Fruit fly (Drosophila melanogaster) whole organism, prepupa: ENCODE data around the gene lap.
A peak's percentile ranks its signal among the peaks of the same experiment; 100 is the strongest.

Experiments
- Blimp-1 ChIP-seq: fragments of 200-800 bp; sonication (Bioruptor generic); optimal IDR thresholded peaks from 3 replicates; lab custom pipeline; 2017; ENCODE audit warnings: missing biosample characterization, missing genetic modification characterization, mild to moderate bottlenecking, moderate library complexity, missing genetic modification reagents
- CG10631 ChIP-seq: fragments of 200-800 bp; sonication (Bioruptor generic); optimal IDR thresholded peaks from 2 replicates; lab custom pipeline; 2016; ENCODE audit warnings: missing biosample characterization, missing genetic modification characterization
- CG11294 ChIP-seq: fragments of 200-800 bp; sonication (Bioruptor generic); IDR thresholded peaks from 2 replicates; pipeline ENCODE4 v1.3.6; 2022; ENCODE audit warnings: missing biosample characterization, missing genetic modification characterization
- CG11902 ChIP-seq: fragments of 200-800 bp; sonication (Bioruptor generic); optimal IDR thresholded peaks from 3 replicates; lab custom pipeline; 2016; ENCODE audit warnings: missing biosample characterization, missing genetic modification characterization
- CG15336 ChIP-seq: fragments of 200-800 bp; sonication (Bioruptor generic); IDR thresholded peaks from 2 replicates; pipeline ENCODE4 v1.3.6; 2022; ENCODE audit warnings: missing biosample characterization, missing genetic modification characterization
- CG16779 ChIP-seq: fragments of 200-800 bp; sonication (Bioruptor generic); optimal IDR thresholded peaks from 3 replicates; lab custom pipeline; 2017; ENCODE audit warnings: missing biosample characterization, mild to moderate bottlenecking, missing genetic modification characterization
- CG3032 ChIP-seq: fragments of 200-800 bp; optimal IDR thresholded peaks from 2 replicates; lab custom pipeline; 2019; ENCODE audit warnings: missing biosample characterization, mild to moderate bottlenecking, missing genetic modification characterization, moderate library complexity
- CG31627 ChIP-seq: fragments of 200-800 bp; sonication (Bioruptor generic); optimal IDR thresholded peaks from 3 replicates; lab custom pipeline; 2016; ENCODE audit warnings: missing biosample characterization, missing genetic modification characterization
- CG34406 ChIP-seq: fragments of 200-800 bp; sonication (Bioruptor generic); optimal IDR thresholded peaks from 3 replicates; lab custom pipeline; 2016; ENCODE audit warnings: missing biosample characterization, missing genetic modification characterization
- CG4318 ChIP-seq: fragments of 200-800 bp; sonication (Bioruptor generic); optimal IDR thresholded peaks from 3 replicates; lab custom pipeline; 2017; ENCODE audit warnings: missing biosample characterization, mild to moderate bottlenecking, missing genetic modification characterization
- CG6163 ChIP-seq: fragments of 200-800 bp; sonication (Bioruptor generic); IDR thresholded peaks from 3 replicates; pipeline ENCODE4 v1.3.6; 2022; ENCODE audit warnings: missing biosample characterization, missing genetic modification characterization
- CG6276 ChIP-seq: fragments of 200-800 bp; sonication (Bioruptor generic); optimal IDR thresholded peaks from 2 replicates; lab custom pipeline; 2017; ENCODE audit warnings: missing biosample characterization, mild to moderate bottlenecking, missing genetic modification characterization
- CG6808 ChIP-seq: fragments of 200-800 bp; sonication (Bioruptor generic); optimal IDR thresholded peaks from 3 replicates; lab custom pipeline; 2017; ENCODE audit warnings: missing biosample characterization, missing genetic modification characterization, mild to moderate bottlenecking, moderate library complexity, missing genetic modification reagents
- CG6854 ChIP-seq: fragments of 200-800 bp; sonication (Bioruptor generic); optimal IDR thresholded peaks from 2 replicates; lab custom pipeline; 2017; ENCODE audit warnings: missing biosample characterization, mild to moderate bottlenecking, missing genetic modification characterization
- CG7368 ChIP-seq: fragments of 200-800 bp; sonication (Bioruptor generic); optimal IDR thresholded peaks from 3 replicates; lab custom pipeline; 2016; ENCODE audit warnings: missing biosample characterization, missing genetic modification characterization
- CG8319 ChIP-seq: fragments of 200-800 bp; sonication (Bioruptor generic); optimal IDR thresholded peaks from 3 replicates; lab custom pipeline; 2016; ENCODE audit warnings: missing biosample characterization, missing genetic modification characterization
- CG8632 ChIP-seq: fragments of 200-800 bp; sonication (Bioruptor generic); optimal IDR thresholded peaks from 3 replicates; lab custom pipeline; 2016; ENCODE audit warnings: missing biosample characterization, missing genetic modification characterization
- CG9139 ChIP-seq: fragments of 200-800 bp; sonication (Bioruptor generic); optimal IDR thresholded peaks from 3 replicates; lab custom pipeline; 2017; ENCODE audit warnings: missing biosample characterization, mild to moderate bottlenecking, missing genetic modification characterization
- Eip75B ChIP-seq: fragments of 200-800 bp; sonication (Bioruptor generic); optimal IDR thresholded peaks from 3 replicates; lab custom pipeline; 2016; ENCODE audit warnings: missing biosample characterization, missing genetic modification characterization
- Eip78C ChIP-seq: fragments of 200-800 bp; sonication (Bioruptor generic); peaks from one replicate; lab custom pipeline; 2016; ENCODE audit warnings: missing biosample characterization, missing genetic modification characterization
- Eip93F ChIP-seq: fragments of 200-800 bp; sonication (Bioruptor generic); optimal IDR thresholded peaks from 2 replicates; lab custom pipeline; 2016; ENCODE audit warnings: missing biosample characterization, mild to moderate bottlenecking, missing genetic modification characterization
- Ets96B ChIP-seq: fragments of 200-800 bp; optimal IDR thresholded peaks from 2 replicates; lab custom pipeline; 2019; ENCODE audit warnings: missing biosample characterization, mild to moderate bottlenecking, missing genetic modification characterization, moderate library complexity
- Gug ChIP-seq: fragments of 200-800 bp; sonication (Bioruptor generic); IDR thresholded peaks from 2 replicates; pipeline ENCODE4 v1.3.6; 2022; ENCODE audit warnings: missing biosample characterization, missing genetic modification characterization
- Hr38 ChIP-seq: sonication (Bioruptor generic); optimal IDR thresholded peaks from 2 replicates; lab custom pipeline; 2016; ENCODE audit warnings: missing biosample characterization, missing genetic modification characterization
- Hr39 ChIP-seq: fragments of 200-800 bp; sonication (Bioruptor generic); optimal IDR thresholded peaks from 2 replicates; lab custom pipeline; 2016; ENCODE audit warnings: missing biosample characterization, missing genetic modification characterization
- Met ChIP-seq: fragments of 200-800 bp; sonication (Bioruptor generic); optimal IDR thresholded peaks from 3 replicates; lab custom pipeline; 2016; ENCODE audit warnings: missing biosample characterization, missing genetic modification characterization
- Sox14 ChIP-seq: fragments of 200-800 bp; sonication (Bioruptor generic); optimal IDR thresholded peaks from 3 replicates; lab custom pipeline; 2016; ENCODE audit warnings: missing biosample characterization, missing genetic modification characterization
- Sox15 ChIP-seq: fragments of 200-800 bp; sonication (Bioruptor generic); optimal IDR thresholded peaks from 3 replicates; lab custom pipeline; 2016; ENCODE audit warnings: missing biosample characterization, missing genetic modification characterization
- cyc ChIP-seq: fragments of 200-800 bp; sonication (Bioruptor generic); optimal IDR thresholded peaks from 3 replicates; lab custom pipeline; 2016; ENCODE audit warnings: missing biosample characterization, missing genetic modification characterization
- dsx ChIP-seq: fragments of 200-800 bp; optimal IDR thresholded peaks from 3 replicates; lab custom pipeline; 2019; ENCODE audit warnings: missing biosample characterization, mild to moderate bottlenecking, missing genetic modification characterization, moderate library complexity; ENCODE audit not compliant: poor library complexity, severe bottlenecking
- eg ChIP-seq: fragments of 200-800 bp; sonication (Bioruptor generic); IDR thresholded peaks from 3 replicates; pipeline ENCODE4 v1.3.6; 2022; ENCODE audit warnings: missing biosample characterization, missing genetic modification characterization
- esn ChIP-seq: fragments of 200-800 bp; sonication (Bioruptor generic); optimal IDR thresholded peaks from 2 replicates; lab custom pipeline; 2016; ENCODE audit warnings: missing biosample characterization, mild to moderate bottlenecking, missing genetic modification characterization, moderate library complexity
- fd59A ChIP-seq: fragments of 200-800 bp; sonication (Bioruptor generic); optimal IDR thresholded peaks from 2 replicates; lab custom pipeline; 2017; ENCODE audit warnings: missing biosample characterization, mild to moderate bottlenecking, missing genetic modification characterization, missing genetic modification reagents
- fkh ChIP-seq: fragments of 200-800 bp; sonication (Bioruptor generic); optimal IDR thresholded peaks from 3 replicates; lab custom pipeline; 2017; ENCODE audit warnings: missing biosample characterization, mild to moderate bottlenecking, missing genetic modification characterization, moderate library complexity
- lz ChIP-seq: fragments of 200-800 bp; sonication (Bioruptor generic); optimal IDR thresholded peaks from 3 replicates; lab custom pipeline; 2016; ENCODE audit warnings: missing biosample characterization, missing genetic modification characterization
- net ChIP-seq: fragments of 200-800 bp; sonication (Bioruptor generic); optimal IDR thresholded peaks from 3 replicates; lab custom pipeline; 2016; ENCODE audit warnings: missing biosample characterization, missing genetic modification characterization
- pdm3 ChIP-seq: fragments of 200-800 bp; sonication (Bioruptor generic); optimal IDR thresholded peaks from 3 replicates; lab custom pipeline; 2016; ENCODE audit warnings: missing biosample characterization, missing genetic modification characterization
- spab ChIP-seq: fragments of 200-800 bp; sonication (Bioruptor generic); optimal IDR thresholded peaks from 2 replicates; lab custom pipeline; 2017; ENCODE audit warnings: missing biosample characterization, mild to moderate bottlenecking, missing genetic modification characterization, missing genetic modification reagents
- topi ChIP-seq: fragments of 200-800 bp; sonication (Bioruptor generic); optimal IDR thresholded peaks from 3 replicates; lab custom pipeline; 2016; ENCODE audit warnings: missing biosample characterization, missing genetic modification characterization
- vri ChIP-seq: fragments of 200-800 bp; sonication (Bioruptor generic); optimal IDR thresholded peaks from 3 replicates; lab custom pipeline; 2016; ENCODE audit warnings: missing biosample characterization, mild to moderate bottlenecking, missing genetic modification characterization

The lap gene

DNA sequence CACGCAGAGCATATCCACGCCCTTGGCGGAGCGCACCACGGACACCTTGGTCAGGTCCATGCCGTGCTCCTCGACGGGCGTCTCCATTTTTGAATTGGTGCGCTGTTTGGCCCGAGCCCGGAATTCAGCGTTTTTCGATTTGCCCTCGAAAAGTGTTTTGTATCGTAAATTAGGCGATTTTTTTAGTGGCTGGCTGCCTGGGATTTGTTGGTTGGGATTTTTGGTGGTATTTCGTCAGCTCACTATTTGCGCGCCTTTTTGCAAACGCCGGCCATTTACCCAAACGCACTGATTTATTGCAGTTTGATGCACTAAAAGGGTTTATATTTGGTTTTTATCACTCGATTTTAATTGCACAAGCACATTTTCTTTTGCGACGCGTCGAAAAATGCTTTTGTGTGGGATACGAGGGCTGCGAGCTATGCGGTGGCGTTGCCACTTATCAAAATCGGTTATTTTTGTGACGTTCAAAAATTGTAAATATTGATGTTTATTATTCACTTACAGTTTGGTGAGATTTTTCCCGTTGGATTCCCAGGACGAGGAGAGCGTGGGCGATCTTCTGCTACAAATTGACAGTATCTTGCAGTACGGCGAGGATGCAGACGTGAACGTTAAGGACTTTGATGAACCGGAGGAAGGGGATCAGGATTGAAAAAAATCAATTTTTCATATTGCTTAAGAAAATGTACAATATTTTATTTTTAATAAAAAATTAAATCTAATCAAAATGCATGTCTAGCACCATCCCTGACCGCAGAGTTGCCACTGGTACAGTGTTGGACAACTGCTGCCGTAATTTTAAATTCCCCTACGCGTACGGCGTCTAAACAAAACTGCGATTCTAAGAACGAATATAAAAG is 36.0 kb upstream of the lap start, which contains the start of the genes gfzf and Sas-4 (continued):
- TF ChIP-seq Blimp-1 (GFP tag; lab: Kevin White, UChicago) (peak; percentile 14), CG8319 (GFP tag; lab: Kevin White, UChicago) (no peak), lz (peak; percentile 70), CG11294 (GFP tag; lab: Robert Waterston, UW) (peak; percentile 61; the same call in 1 of the 2 replicates), Eip93F (GFP tag; lab: Kevin White, UChicago) (no peak), pdm3 (GFP tag; lab: Kevin White, UChicago) (peak; percentile 70), CG6808 (GFP tag; lab: Kevin White, UChicago) (no peak), CG11902 (GFP tag; lab: Kevin White, UChicago) (peak; percentile 71), CG15336 (GFP tag; lab: Robert Waterston, UW) (0 out of 2 replicates have a peak, but pooled peaks have one; percentile 25), Hr39 (GFP tag; lab: Kevin White, UChicago) (peak; percentile 76), cyc (GFP tag; lab: Kevin White, UChicago) (peak; percentile 61), Gug (peak; percentile 68), CG16779 (no peak), net (GFP tag; lab: Kevin White, UChicago) (no peak), CG10631 (peak; percentile 70), Sox15 (GFP tag; lab: Kevin White, UChicago) (peak; percentile 79), fd59A (peak; percentile 53), Hr38 (GFP tag; lab: Kevin White, UChicago) (no peak), CG6276 (no peak)
- TF ChIP-seq, all 60 proteins: peak for 32

DNA sequence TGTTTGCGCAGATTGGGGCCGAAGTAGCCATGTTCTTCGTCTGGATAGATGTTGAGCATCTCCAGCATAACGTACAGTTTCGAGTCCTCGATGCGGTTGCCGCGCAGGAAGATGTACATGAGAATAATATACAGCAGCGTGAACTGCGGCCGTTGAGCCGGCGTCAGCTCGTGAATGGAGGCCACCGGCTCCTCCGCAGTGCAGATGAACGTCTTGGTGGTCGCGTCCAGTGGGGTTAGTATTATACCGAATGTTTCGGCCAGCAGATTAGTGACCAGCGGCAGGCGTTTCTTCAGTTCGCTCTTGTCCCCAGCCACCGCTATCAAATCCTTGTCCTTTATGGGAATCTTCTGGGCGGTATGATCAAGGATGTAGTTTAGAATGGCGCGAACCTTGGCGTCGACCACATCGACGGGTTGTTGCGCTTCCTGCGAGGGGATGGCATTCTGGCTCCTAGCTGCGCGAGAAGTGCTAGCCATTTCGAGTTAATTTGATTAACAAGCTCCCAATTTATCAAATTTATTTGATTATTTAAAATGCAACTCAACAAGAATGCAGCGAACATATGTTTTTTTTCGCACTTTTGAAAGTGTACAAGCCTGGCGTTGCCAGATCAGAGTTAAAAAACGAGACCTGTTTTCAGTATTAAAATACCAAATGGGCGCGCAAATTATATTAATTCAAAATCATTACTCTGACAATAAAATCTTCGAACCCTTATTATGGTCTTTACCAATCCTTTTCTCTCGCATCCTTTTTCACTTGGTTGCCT is 32.0 kb upstream of the lap start, which contains the start of gene MAGE:
MAGE (minus strand) TSS at position 595 of the 772 bp plus-strand sequence.
- TF ChIP-seq Sox15 (GFP tag; lab: Kevin White, UChicago) (no peak), CG31627 (no peak), eg (GFP tag; lab: Robert Waterston, UW) (no peak), CG6276 (no peak)

DNA sequence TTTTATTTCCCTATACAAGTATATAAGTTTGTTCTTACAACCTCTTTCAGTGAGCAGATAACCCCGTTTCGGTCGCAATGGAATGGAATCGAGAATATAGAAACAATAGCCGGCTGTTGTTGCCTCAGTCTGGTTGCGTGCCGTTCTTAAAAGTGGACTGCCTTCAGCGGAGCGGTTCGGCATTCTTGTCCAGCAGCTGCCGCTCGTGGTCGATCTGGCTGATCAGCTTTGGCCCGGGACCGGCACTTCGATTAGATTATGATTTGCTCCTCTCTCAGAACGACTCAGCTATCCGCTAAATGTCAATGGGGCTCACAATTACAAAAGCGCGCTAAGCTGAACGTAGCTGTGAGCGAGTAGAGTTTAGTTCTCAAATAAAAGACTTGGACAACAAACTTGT is 29.7 kb upstream of the lap start:
- TF ChIP-seq dsx (GFP tag; lab: Kevin White, UChicago) (no peak), lz (no peak), eg (GFP tag; lab: Robert Waterston, UW) (no peak), spab (no peak), Sox14 (no peak), CG6808 (GFP tag; lab: Kevin White, UChicago) (no peak), Eip75B (GFP tag; lab: Kevin White, UChicago) (no peak), Blimp-1 (GFP tag; lab: Kevin White, UChicago) (no peak), fkh (GFP tag; lab: Kevin White, UChicago) (no peak), CG34406 (GFP tag; lab: Kevin White, UChicago) (no peak), Hr39 (GFP tag; lab: Kevin White, UChicago) (no peak), CG7368 (GFP tag; lab: Kevin White, UChicago) (no peak), topi (GFP tag; lab: Kevin White, UChicago) (no peak), CG11294 (GFP tag; lab: Robert Waterston, UW) (no peak), CG4318 (GFP tag; lab: Kevin White, UChicago) (no peak), CG9139 (GFP tag; lab: Kevin White, UChicago) (no peak), CG31627 (no peak)
- TF ChIP-seq, all 60 proteins: peak for 0

DNA sequence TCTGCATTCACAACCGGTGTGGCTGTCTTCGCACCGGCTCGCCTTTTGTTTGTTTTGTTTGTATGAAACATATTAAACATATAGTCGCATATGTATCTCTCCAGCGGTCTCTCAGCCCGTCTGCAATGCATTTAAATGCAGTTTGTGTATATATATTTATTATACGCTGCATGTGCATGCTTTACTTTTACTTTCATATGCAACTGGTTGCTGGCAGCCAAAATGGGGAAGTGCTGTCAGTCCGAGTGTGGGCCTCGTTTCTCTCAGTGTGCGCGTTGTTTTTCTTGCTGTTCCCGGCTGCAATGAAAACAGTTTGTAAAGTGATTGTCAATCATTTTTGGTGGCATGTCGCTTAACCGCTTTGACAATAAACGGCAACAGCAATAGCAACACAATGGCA is 27.2 kb upstream of the lap start:
- TF ChIP-seq vri (GFP tag; lab: Kevin White, UChicago) (no peak), Ets96B (no peak), dsx (GFP tag; lab: Kevin White, UChicago) (peak; percentile 4), Met (GFP tag; lab: Kevin White, UChicago) (no peak), Eip78C (peak; percentile 58), CG7368 (GFP tag; lab: Kevin White, UChicago) (no peak), CG6163 (no peak), Sox14 (no peak), CG8319 (GFP tag; lab: Kevin White, UChicago) (no peak), CG11902 (GFP tag; lab: Kevin White, UChicago) (no peak), CG34406 (GFP tag; lab: Kevin White, UChicago) (no peak), CG3032 (tag; lab: Kevin White, UChicago) (no peak), CG6854 (GFP tag; lab: Kevin White, UChicago) (no peak), pdm3 (GFP tag; lab: Kevin White, UChicago) (no peak), esn (GFP tag; lab: Kevin White, UChicago) (no peak), CG8632 (GFP tag; lab: Kevin White, UChicago) (no peak), CG4318 (GFP tag; lab: Kevin White, UChicago) (no peak), fkh (GFP tag; lab: Kevin White, UChicago) (no peak), Hr39 (GFP tag; lab: Kevin White, UChicago) (no peak), Eip93F (GFP tag; lab: Kevin White, UChicago) (no peak), spab (no peak)
